Worm (Caenorhabditis elegans) whole organism, L4/young adult: ENCODE data around the gene Y62F5A.9.

Experiments
- dao-5 ChIP-seq: sonication (generic microtip); optimal IDR thresholded peaks from 2 replicates; lab custom pipeline; 2016; ENCODE audit warnings: missing genotype, missing genetic modification characterization, moderate library complexity, missing compliant biosample characterization
- him-1 ChIP-seq: sonication (generic microtip); optimal IDR thresholded peaks from 2 replicates; lab custom pipeline; 2016; ENCODE audit warnings: missing genotype, missing genetic modification reagents, missing genetic modification characterization, missing compliant biosample characterization

ce11 chrII:11577397-11577796 is 38.8 kb upstream of the Y62F5A.9 start, which contains the start of gene pcs-1:
- no peak for TF ChIP-seq him-1 (tag; lab: Kevin White, UChicago)
- no peak for TF ChIP-seq dao-5 (tag; lab: Kevin White, UChicago)
